Fruit fly (Drosophila melanogaster): Measurements from ENCODE around the gene CG13376.

DNA sequence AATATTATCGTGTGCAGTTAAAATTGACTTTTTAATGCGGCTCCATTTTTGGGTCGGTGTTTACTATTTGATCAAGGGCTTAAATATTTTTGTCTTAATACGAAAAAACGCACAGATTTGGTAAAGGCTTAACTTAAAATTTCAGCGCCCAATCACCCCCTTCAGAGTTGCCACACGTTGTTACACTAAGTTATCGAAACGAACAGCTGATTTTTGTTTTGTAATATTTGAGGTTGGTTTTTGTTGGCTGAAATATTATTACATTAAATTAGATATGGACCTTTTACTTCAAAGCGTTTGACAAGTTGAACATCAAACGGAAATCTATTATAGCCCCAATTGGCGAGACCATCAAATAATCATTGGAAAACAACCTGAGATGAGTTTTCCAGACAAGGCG lies 12.1 kb downstream of the CG13376 start, which contains the start of gene CG42376:
- TF ChIP-seq psq (optimal IDR thresholded peaks at IDR 0.05): no peak
- TF ChIP-seq ttk (optimal IDR thresholded peaks at IDR 0.05): no peak
- TF ChIP-seq Sin3A (optimal IDR thresholded peaks at IDR 0.05): no peak
- TF ChIP-seq Myc (optimal IDR thresholded peaks at IDR 0.05): no peak
